Worm (Caenorhabditis elegans) whole organism, L3 larva: ENCODE measurements around the gene W03F9.1.

Experiments used
- R02D3.7 ChIP-seq: fragments of 150-350 bp; optimal IDR thresholded peaks from 2 replicates; lab custom pipeline; 2014; ENCODE audit warnings: missing biosample characterization, missing genetic modification characterization
- ama-1 ChIP-seq: fragments of 150-350 bp; optimal IDR thresholded peaks from 2 replicates; lab custom pipeline; 2018
- ceh-16 ChIP-seq: sonication (generic microtip); optimal IDR thresholded peaks from 2 replicates; lab custom pipeline; 2017; ENCODE audit warnings: missing biosample characterization, missing genetic modification characterization
- ceh-28 ChIP-seq: fragments of 150-350 bp; optimal IDR thresholded peaks from 2 replicates; lab custom pipeline; 2014; ENCODE audit warnings: missing biosample characterization, missing genetic modification reagents, missing genetic modification characterization
- ceh-82 ChIP-seq: fragments of 150-350 bp; optimal IDR thresholded peaks from 2 replicates; lab custom pipeline; 2014; ENCODE audit warnings: missing biosample characterization, missing genetic modification characterization
- ceh-9 ChIP-seq: sonication (generic microtip); optimal IDR thresholded peaks from 2 replicates; lab custom pipeline; 2018; ENCODE audit warnings: missing biosample characterization, missing genetic modification characterization
- egl-27 ChIP-seq: sonication (generic microtip); optimal IDR thresholded peaks from 4 replicates; lab custom pipeline; 2017; ENCODE audit warnings: missing biosample characterization, missing genetic modification reagents, missing genetic modification characterization
- elt-1 ChIP-seq: fragments of 150-350 bp; optimal IDR thresholded peaks from 2 replicates; lab custom pipeline; 2014; ENCODE audit warnings: missing biosample characterization, missing genetic modification characterization
- eor-1 ChIP-seq, 2 experiments: fragments of 150-350 bp; optimal IDR thresholded peaks; 2 replicates each; lab custom pipeline; 2014 to 2018; ENCODE audit warnings: missing biosample characterization in 2 of 2, missing genetic modification characterization in 2 of 2
- nfya-1 ChIP-seq: sonication (generic microtip); optimal IDR thresholded peaks from 2 replicates; lab custom pipeline; 2017; ENCODE audit warnings: missing genetic modification characterization, mild to moderate bottlenecking, missing compliant biosample characterization, antibody characterized with exemption, moderate library complexity; ENCODE audit not compliant: insufficient read depth
- nhr-11 ChIP-seq: fragments of 150-350 bp; optimal IDR thresholded peaks from 2 replicates; lab custom pipeline; 2014; ENCODE audit warnings: missing biosample characterization, missing genetic modification characterization
- nhr-237 ChIP-seq: fragments of 150-350 bp; optimal IDR thresholded peaks from 2 replicates; lab custom pipeline; 2014; ENCODE audit warnings: missing biosample characterization, missing genetic modification characterization
- pha-4 ChIP-seq: fragments of 150-350 bp; optimal IDR thresholded peaks from 2 replicates; lab custom pipeline; 2014; ENCODE audit warnings: missing biosample characterization, missing genetic modification reagents, missing genetic modification characterization
- pqm-1 ChIP-seq: fragments of 150-350 bp; optimal IDR thresholded peaks from 2 replicates; lab custom pipeline; 2017; ENCODE audit warnings: missing biosample characterization, missing genetic modification characterization, inconsistent platforms
- sea-2 ChIP-seq: fragments of 150-350 bp; sonication (generic microtip); optimal IDR thresholded peaks from 4 replicates; lab custom pipeline; 2014; ENCODE audit warnings: missing biosample characterization, missing genetic modification reagents, missing genetic modification characterization
- skn-1 ChIP-seq: fragments of 150-350 bp; optimal IDR thresholded peaks from 2 replicates; lab custom pipeline; 2014; ENCODE audit warnings: missing biosample characterization, missing genetic modification characterization
- unc-62 ChIP-seq: fragments of 150-350 bp; sonication (generic microtip); optimal IDR thresholded peaks from 4 replicates; lab custom pipeline; 2014; ENCODE audit warnings: missing biosample characterization, missing genetic modification reagents, missing genetic modification characterization
- zag-1 ChIP-seq: fragments of 150-350 bp; optimal IDR thresholded peaks from 2 replicates; lab custom pipeline; 2014; ENCODE audit warnings: missing biosample characterization, missing genetic modification characterization
- ztf-11 ChIP-seq: fragments of 150-350 bp; optimal IDR thresholded peaks from 2 replicates; lab custom pipeline; 2014; ENCODE audit warnings: missing biosample characterization, missing genetic modification characterization
- ztf-4 ChIP-seq: fragments of 150-350 bp; optimal IDR thresholded peaks from 2 replicates; lab custom pipeline; 2014; ENCODE audit warnings: missing biosample characterization, missing genetic modification characterization

The W03F9.1 gene

ce11 chrV:103043-103702 lies 23.3 kb downstream of the W03F9.1 start:
- TF ChIP-seq ceh-28 (tag; lab: Kevin White, UChicago): no peak
- TF ChIP-seq ceh-82: no peak
- no peak for TF ChIP-seq eor-1 (tag; optimal IDR thresholded peaks at IDR 0.05; lab: Kevin White, UChicago)
- TF ChIP-seq skn-1 (tag; lab: Kevin White, UChicago): no peak
- no peak for TF ChIP-seq sea-2
- no peak for TF ChIP-seq nhr-11 (tag; lab: Kevin White, UChicago)
- no peak for TF ChIP-seq nfya-1 (tag; lab: Kevin White, UChicago)
- no peak for TF ChIP-seq ceh-16
- TF ChIP-seq elt-1 (tag; lab: Kevin White, UChicago): no peak
- no peak for TF ChIP-seq pqm-1
- TF ChIP-seq ceh-9: no peak
- no peak for TF ChIP-seq zag-1 (tag; lab: Kevin White, UChicago)

ce11 chrV:102165-102564 lies 24.4 kb downstream of the W03F9.1 start:
- TF ChIP-seq R02D3.7 (tag; lab: Kevin White, UChicago) (no peak), unc-62 (GFP tag; lab: Kevin White, UChicago) (no peak), ceh-16 (no peak), ceh-28 (tag; lab: Kevin White, UChicago) (no peak), pha-4 (tag; lab: Kevin White, UChicago) (no peak), ama-1 (lab: Kevin White, UChicago) (no peak), zag-1 (tag; lab: Kevin White, UChicago) (no peak)

DNA sequence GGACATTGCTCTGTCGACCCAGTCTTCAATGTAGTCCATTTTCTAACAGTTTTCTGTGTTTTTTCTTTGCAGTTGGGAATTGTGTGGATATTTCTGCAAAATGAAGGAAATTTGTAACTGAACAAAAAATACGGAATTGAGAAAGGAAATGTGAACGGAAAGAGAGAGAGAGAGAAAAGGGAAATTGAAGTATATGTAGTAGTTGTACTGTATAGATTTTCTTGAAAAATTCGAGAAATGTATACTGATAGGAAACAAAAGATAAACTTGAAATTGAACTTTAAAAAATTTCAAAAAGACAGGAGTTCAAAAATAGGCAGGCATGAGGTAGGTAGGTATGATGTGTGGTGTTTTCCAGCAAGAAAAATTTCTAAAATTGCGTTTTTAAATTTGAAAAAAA lies 42.8 kb downstream of the W03F9.1 start, which contains the start of gene daam-1:
Gene daam-1 (minus strand): TSS at position 101 of the 400 bp plus-strand sequence.
- TF ChIP-seq sea-2: no peak
- no peak for TF ChIP-seq ztf-4 (tag; lab: Kevin White, UChicago)
- no peak for TF ChIP-seq ceh-16
- no peak for TF ChIP-seq egl-27 (tag; lab: Kevin White, UChicago)
- no peak for TF ChIP-seq elt-1 (tag; lab: Kevin White, UChicago)
- TF ChIP-seq skn-1 (tag; lab: Kevin White, UChicago): no peak
- TF ChIP-seq R02D3.7 (tag; lab: Kevin White, UChicago): no peak
- TF ChIP-seq ztf-11: no peak
- TF ChIP-seq nhr-237 (tag; lab: Kevin White, UChicago): no peak
- TF ChIP-seq, all 47 proteins: peak for 0
